Worm (Caenorhabditis elegans) whole organism, late embryonic: ENCODE data around the gene F44F4.3.

Experiments
- C08G9.2 ChIP-seq: sonication (generic microtip); optimal IDR thresholded peaks from 2 replicates; lab custom pipeline; 2016; ENCODE audit warnings: mild to moderate bottlenecking, missing genetic modification characterization, moderate library complexity, missing compliant biosample characterization
- C38D4.7 ChIP-seq: fragments of 200-800 bp; sonication (Bioruptor generic); optimal IDR thresholded peaks from 2 replicates; lab custom pipeline; 2018; ENCODE audit warnings: mild to moderate bottlenecking, missing genetic modification characterization, moderate library complexity, missing compliant biosample characterization
- F13H6.1 ChIP-seq: sonication (generic microtip); optimal IDR thresholded peaks from 2 replicates; lab custom pipeline; 2016; ENCODE audit warnings: missing genetic modification characterization, missing compliant biosample characterization
- K09A11.1 ChIP-seq: sonication (generic microtip); optimal IDR thresholded peaks from 2 replicates; lab custom pipeline; 2017; ENCODE audit warnings: antibody characterized with exemption, mild to moderate bottlenecking, missing genetic modification characterization, missing compliant biosample characterization; ENCODE audit not compliant: insufficient read depth
- T23F11.4 ChIP-seq: fragments of 200-800 bp; sonication (Bioruptor generic); optimal IDR thresholded peaks from 2 replicates; lab custom pipeline; 2018; ENCODE audit warnings: mild to moderate bottlenecking, missing genetic modification characterization, missing compliant biosample characterization
- ama-1 ChIP-seq: fragments of 150-350 bp; optimal IDR thresholded peaks from 2 replicates; lab custom pipeline; 2014
- ceh-18 ChIP-seq: sonication (generic microtip); optimal IDR thresholded peaks from 2 replicates; lab custom pipeline; 2016; ENCODE audit warnings: missing genetic modification characterization, missing compliant biosample characterization
- ceh-2 ChIP-seq: sonication (generic microtip); optimal IDR thresholded peaks from 2 replicates; lab custom pipeline; 2016; ENCODE audit warnings: missing genotype, missing genetic modification characterization, missing compliant biosample characterization
- ceh-22 ChIP-seq: sonication (generic microtip); optimal IDR thresholded peaks from 2 replicates; lab custom pipeline; 2017; ENCODE audit warnings: missing biosample characterization, missing genetic modification characterization
- ceh-24 ChIP-seq: sonication (generic microtip); optimal IDR thresholded peaks from 2 replicates; lab custom pipeline; 2016; ENCODE audit warnings: mild to moderate bottlenecking, missing genetic modification characterization, missing compliant biosample characterization
- ceh-30 ChIP-seq: fragments of 150-350 bp; optimal IDR thresholded peaks from 2 replicates; lab custom pipeline; 2014; ENCODE audit warnings: missing biosample characterization, missing genetic modification characterization
- ceh-31 ChIP-seq: sonication (generic microtip); optimal IDR thresholded peaks from 2 replicates; lab custom pipeline; 2016; ENCODE audit warnings: missing genetic modification characterization, missing compliant biosample characterization
- ceh-45 ChIP-seq: fragments of 200-800 bp; sonication (Bioruptor generic); IDR thresholded peaks from 2 replicates; pipeline ENCODE4 v1.3.6; 2022; ENCODE audit warnings: missing genetic modification reagents, missing genetic modification characterization, missing compliant biosample characterization
- elt-2 ChIP-seq: sonication (generic microtip); optimal IDR thresholded peaks from 2 replicates; lab custom pipeline; 2016; ENCODE audit warnings: missing genetic modification reagents, missing genetic modification characterization, missing compliant biosample characterization
- elt-4 ChIP-seq: sonication (generic microtip); optimal IDR thresholded peaks from 2 replicates; lab custom pipeline; 2016; ENCODE audit warnings: missing genetic modification characterization, missing compliant biosample characterization
- fkh-10 ChIP-seq: fragments of 150-350 bp; optimal IDR thresholded peaks from 2 replicates; lab custom pipeline; 2014; ENCODE audit warnings: missing biosample characterization, missing genetic modification reagents, missing genetic modification characterization
- fkh-6 ChIP-seq: sonication (generic microtip); optimal IDR thresholded peaks from 2 replicates; lab custom pipeline; 2016; ENCODE audit warnings: missing genetic modification characterization, missing compliant biosample characterization
- gmeb-2 ChIP-seq: sonication (generic microtip); optimal IDR thresholded peaks from 2 replicates; lab custom pipeline; 2016; ENCODE audit warnings: missing genetic modification characterization, inconsistent platforms, missing compliant biosample characterization
- hlh-13 ChIP-seq: fragments of 200-800 bp; sonication (Bioruptor generic); optimal IDR thresholded peaks from 2 replicates; lab custom pipeline; 2018; ENCODE audit warnings: mild to moderate bottlenecking, missing genetic modification characterization, missing compliant biosample characterization
- hlh-15 ChIP-seq: sonication (generic microtip); optimal IDR thresholded peaks from 2 replicates; lab custom pipeline; 2016; ENCODE audit warnings: missing genetic modification characterization, missing compliant biosample characterization
- hlh-30 ChIP-seq: sonication (generic microtip); optimal IDR thresholded peaks from 2 replicates; lab custom pipeline; 2017; ENCODE audit warnings: antibody characterized with exemption, missing genetic modification characterization, missing compliant biosample characterization; ENCODE audit not compliant: insufficient read depth
- mec-3 ChIP-seq: sonication (generic microtip); optimal IDR thresholded peaks from 2 replicates; lab custom pipeline; 2016; ENCODE audit warnings: borderline replicate concordance, missing genetic modification characterization, missing compliant biosample characterization
- nfya-1 ChIP-seq: sonication (generic microtip); optimal IDR thresholded peaks from 2 replicates; lab custom pipeline; 2017; ENCODE audit warnings: missing genetic modification characterization, mild to moderate bottlenecking, missing compliant biosample characterization, antibody characterized with exemption, moderate library complexity
- nhr-11 ChIP-seq: fragments of 150-350 bp; optimal IDR thresholded peaks from 2 replicates; lab custom pipeline; 2014; ENCODE audit warnings: missing biosample characterization, missing genetic modification characterization
- odd-2 ChIP-seq: sonication (generic microtip); optimal IDR thresholded peaks from 2 replicates; lab custom pipeline; 2017; ENCODE audit warnings: antibody characterized with exemption, mild to moderate bottlenecking, missing genetic modification characterization, missing compliant biosample characterization
- pat-9 ChIP-seq: fragments of 200-800 bp; sonication (Bioruptor generic); optimal IDR thresholded peaks from 2 replicates; lab custom pipeline; 2018; ENCODE audit warnings: mild to moderate bottlenecking, missing genetic modification characterization, moderate library complexity, missing compliant biosample characterization
- pqm-1 ChIP-seq: sonication (generic microtip); optimal IDR thresholded peaks from 2 replicates; lab custom pipeline; 2016; ENCODE audit warnings: missing genetic modification characterization, missing compliant biosample characterization
- ref-2 ChIP-seq: sonication (generic microtip); optimal IDR thresholded peaks from 2 replicates; lab custom pipeline; 2016; ENCODE audit warnings: missing genetic modification characterization, missing compliant biosample characterization
- sox-2 ChIP-seq: fragments of 200-800 bp; sonication (Bioruptor generic); IDR thresholded peaks from 2 replicates; pipeline ENCODE4 v1.3.6; 2022; ENCODE audit warnings: missing genetic modification reagents, missing genetic modification characterization, missing compliant biosample characterization
- sox-4 ChIP-seq: sonication (generic microtip); optimal IDR thresholded peaks from 2 replicates; lab custom pipeline; 2017; ENCODE audit warnings: mild to moderate bottlenecking, missing genetic modification characterization, inconsistent platforms, missing compliant biosample characterization
- tbx-2 ChIP-seq: sonication (generic microtip); optimal IDR thresholded peaks from 2 replicates; lab custom pipeline; 2016; ENCODE audit warnings: missing genetic modification characterization, missing compliant biosample characterization
- unc-86 ChIP-seq: sonication (generic microtip); optimal IDR thresholded peaks from 2 replicates; lab custom pipeline; 2016; ENCODE audit warnings: missing genetic modification characterization, missing compliant biosample characterization
- zip-5 ChIP-seq: sonication (generic microtip); optimal IDR thresholded peaks from 2 replicates; lab custom pipeline; 2016; ENCODE audit warnings: missing genetic modification characterization, missing compliant biosample characterization

F44F4.3 gene

ce11 chrII:10885868-10886514 is at the start of gene F44F4.3:
F44F4.3 (minus strand) TSS chrII:10885918.
- no peak for TF ChIP-seq elt-4 (tag; lab: Kevin White, UChicago)
- TF ChIP-seq ceh-2 (tag; lab: Kevin White, UChicago): no peak
- no peak for TF ChIP-seq fkh-6 (tag; lab: Kevin White, UChicago)
- no peak for TF ChIP-seq pqm-1 (tag; lab: Kevin White, UChicago)
- no peak for TF ChIP-seq odd-2 (tag; lab: Kevin White, UChicago)
- no peak for TF ChIP-seq ceh-30 (tag; lab: Kevin White, UChicago)
- TF ChIP-seq unc-86 (tag; lab: Kevin White, UChicago): no peak
- TF ChIP-seq hlh-15 (tag; lab: Kevin White, UChicago): no peak

ce11 chrII:10935336-10935735 is 49.6 kb upstream of the F44F4.3 start:
- TF ChIP-seq ceh-24 (tag; lab: Kevin White, UChicago) (no peak), ceh-22 (tag; lab: Kevin White, UChicago) (no peak), fkh-10 (no peak), F13H6.1 (tag; lab: Kevin White, UChicago) (no peak), hlh-15 (tag; lab: Kevin White, UChicago) (no peak), nhr-11 (tag; lab: Kevin White, UChicago) (no peak), C38D4.7 (GFP tag; lab: Kevin White, UChicago) (no peak), C08G9.2 (tag; lab: Kevin White, UChicago) (no peak), nfya-1 (tag; lab: Kevin White, UChicago) (no peak), zip-5 (no peak), gmeb-2 (no peak), hlh-13 (GFP tag; lab: Kevin White, UChicago) (no peak), mec-3 (tag; lab: Kevin White, UChicago) (no peak), sox-2 (GFP tag; lab: Robert Waterston, UW) (no peak), pat-9 (tag; lab: Kevin White, UChicago) (no peak), pqm-1 (tag; lab: Kevin White, UChicago) (no peak), ref-2 (tag; lab: Kevin White, UChicago) (no peak), ceh-31 (tag; lab: Kevin White, UChicago) (no peak)

- TF ChIP-seq elt-2 (tag; lab: Kevin White, UChicago): no peak
- no peak for TF ChIP-seq ceh-2 (tag; lab: Kevin White, UChicago)
- no peak for TF ChIP-seq hlh-30 (tag; lab: Kevin White, UChicago)
- TF ChIP-seq, all 69 proteins: peak for 0
These were observed 49.1 kb upstream of the F44F4.3 start, which contains the start of gene R03D7.2 for ce11 chrII:10934786-10935185. R03D7.2 (minus strand) TSS chrII:10935184.

- no peak for TF ChIP-seq K09A11.1 (tag; lab: Kevin White, UChicago)
- no peak for TF ChIP-seq C38D4.7 (GFP tag; lab: Kevin White, UChicago)
- TF ChIP-seq ama-1: no peak
- TF ChIP-seq ceh-45: no peak
- TF ChIP-seq ceh-31 (tag; lab: Kevin White, UChicago): no peak
- TF ChIP-seq ceh-18 (tag; lab: Kevin White, UChicago): no peak
- no peak for TF ChIP-seq T23F11.4 (GFP tag; lab: Kevin White, UChicago)
- TF ChIP-seq C08G9.2 (tag; lab: Kevin White, UChicago): no peak
- no peak for TF ChIP-seq odd-2 (tag; lab: Kevin White, UChicago)
- no peak for TF ChIP-seq tbx-2 (tag; lab: Kevin White, UChicago)
- TF ChIP-seq ceh-24 (tag; lab: Kevin White, UChicago): no peak
- TF ChIP-seq sox-4 (tag; lab: Kevin White, UChicago): no peak
These were observed 48.4 kb upstream of the F44F4.3 start for ce11 chrII:10933948-10934722.
